Fruit fly (Drosophila melanogaster): Measurements from ENCODE around the gene CG15824.

Gene CG15824

dm6 chr2L:852647-853111 is 32.3 kb downstream of the CG15824 start, which contains the start of the genes CG4291 and kraken (continued):
- peak; percentile 59 for TF ChIP-seq shn (GFP tag; optimal IDR thresholded peaks at IDR 0.05)
- TF ChIP-seq CG8924 (tag; optimal IDR thresholded peaks at IDR 0.05), result peak; percentile 65
- no peak for TF ChIP-seq CG1529 (GFP tag; optimal IDR thresholded peaks at IDR 0.05)
- peak; percentile 49; the same call in 1 of the 2 replicates for TF ChIP-seq Atf6 (GFP tag; IDR thresholded peaks at IDR 0.05)
- TF ChIP-seq Med (GFP tag), result peak; percentile 95
- peak; percentile 33; the same call in 1 of the 2 replicates for TF ChIP-seq ranshi (GFP tag; IDR thresholded peaks at IDR 0.05)
- peak; percentile 50 for TF ChIP-seq CG11504 (tag; optimal IDR thresholded peaks at IDR 0.05)
- TF ChIP-seq exex (tag; optimal IDR thresholded peaks at IDR 0.05), result peak; percentile 70
- TF ChIP-seq CG4617 (GFP tag; optimal IDR thresholded peaks at IDR 0.05; ENCODE audit: borderline replicate concordance), result peak; percentile 94
- no peak for TF ChIP-seq Usf (GFP tag; optimal IDR thresholded peaks at IDR 0.05)
- TF ChIP-seq Mrtf (GFP tag; IDR thresholded peaks at IDR 0.05), result no peak; the same call in 2 of the 3 replicates
- no peak for TF ChIP-seq NC2α (GFP tag; optimal IDR thresholded peaks at IDR 0.05)
- TF ChIP-seq CG3281 (GFP tag; optimal IDR thresholded peaks at IDR 0.05), result peak; percentile 37
- TF ChIP-seq ase (GFP tag; IDR thresholded peaks at IDR 0.05), result peak; percentile 56; the same call in 1 of the 3 replicates
- peak; percentile 40 for TF ChIP-seq nmo (GFP tag; optimal IDR thresholded peaks at IDR 0.05)
- no peak for TF ChIP-seq mld (GFP tag; IDR thresholded peaks at IDR 0.05; ENCODE audit: partially characterized antibody)
- peak; percentile 78 for TF ChIP-seq CG11247 (GFP tag; IDR thresholded peaks at IDR 0.05)
- peak; percentile 41 for TF ChIP-seq nom (GFP tag; optimal IDR thresholded peaks at IDR 0.05)
- TF ChIP-seq Kr (GFP tag; optimal IDR thresholded peaks at IDR 0.05), result no peak
- no peak for TF ChIP-seq lov (optimal IDR thresholded peaks at IDR 0.05)
- TF ChIP-seq lov (GFP tag; IDR thresholded peaks at IDR 0.05), result 0 out of 3 replicates have a peak, but pooled peaks have one; percentile 60
- TF ChIP-seq Dad (GFP tag; optimal IDR thresholded peaks at IDR 0.05), result peak; percentile 58
- TF ChIP-seq CG3407 (GFP tag; optimal IDR thresholded peaks at IDR 0.05), result no peak
- TF ChIP-seq insv (GFP tag; optimal IDR thresholded peaks at IDR 0.05), result peak in 1 of 2 experiments; percentile 12
- no peak for TF ChIP-seq toy (GFP tag; IDR thresholded peaks at IDR 0.05)
- TF ChIP-seq CG5180 (GFP tag; optimal IDR thresholded peaks at IDR 0.05), result no peak
- no peak for TF ChIP-seq CkIIα-i1 (GFP tag; IDR thresholded peaks at IDR 0.05)
- peak; percentile 1 for TF ChIP-seq CG16863 (GFP tag; optimal IDR thresholded peaks at IDR 0.05)
- TF ChIP-seq CG11456 (GFP tag; IDR thresholded peaks at IDR 0.05), result peak; percentile 84
- peak; percentile 38 for TF ChIP-seq gsb (GFP tag; IDR thresholded peaks at IDR 0.05)
- 0 out of 2 replicates have a peak, but pooled peaks have one; percentile 9 for TF ChIP-seq crol (GFP tag; IDR thresholded peaks at IDR 0.05)
- TF ChIP-seq Abd-B (GFP tag; optimal IDR thresholded peaks at IDR 0.05), result no peak
- peak; percentile 20 for TF ChIP-seq org-1 (GFP tag; optimal IDR thresholded peaks at IDR 0.05)
- TF ChIP-seq sima (GFP tag; optimal IDR thresholded peaks at IDR 0.05), result no peak
- no peak for TF ChIP-seq CG2875 (GFP tag; optimal IDR thresholded peaks at IDR 0.05)
- TF ChIP-seq MTF-1 (GFP tag; optimal IDR thresholded peaks at IDR 0.05; ENCODE audit: borderline replicate concordance), result peak; percentile 64
- TF ChIP-seq CG30431 (GFP tag; optimal IDR thresholded peaks at IDR 0.05), result no peak
- peak; percentile 51 for TF ChIP-seq Dip3 (GFP tag; optimal IDR thresholded peaks at IDR 0.05)
- peak; percentile 68 for TF ChIP-seq vfl (GFP tag; optimal IDR thresholded peaks at IDR 0.05)
- TF ChIP-seq ac (GFP tag; optimal IDR thresholded peaks at IDR 0.05), result no peak
- peak; percentile 31; the same call in 1 of the 2 replicates for TF ChIP-seq ssp (GFP tag; IDR thresholded peaks at IDR 0.05)
- TF ChIP-seq Deaf1 (tag; optimal IDR thresholded peaks at IDR 0.05), result peak; percentile 62
- TF ChIP-seq CG3995 (GFP tag; optimal IDR thresholded peaks at IDR 0.05), result no peak
- TF ChIP-seq CG11560 (tag; IDR thresholded peaks at IDR 0.05), result no peak; the same call in 2 of the 3 replicates
- TF ChIP-seq Rx (GFP tag; IDR thresholded peaks at IDR 0.05), result no peak
- TF ChIP-seq hb (GFP tag; IDR thresholded peaks at IDR 0.05; ENCODE audit: partially characterized antibody), result no peak
- TF ChIP-seq CG12219 (GFP tag; optimal IDR thresholded peaks at IDR 0.05), result no peak
- TF ChIP-seq CG17328 (GFP tag; IDR thresholded peaks at IDR 0.05), result peak; percentile 44
- TF ChIP-seq Taf1 (GFP tag; IDR thresholded peaks at IDR 0.05), result 0 out of 2 replicates have a peak, but pooled peaks have one; percentile 7
- peak; percentile 52 for TF ChIP-seq p53 (GFP tag; optimal IDR thresholded peaks at IDR 0.05)
- peak; percentile 11 for TF ChIP-seq tx (GFP tag; optimal IDR thresholded peaks at IDR 0.05)
